Fruit fly (Drosophila melanogaster) whole organism, embryonic: ENCODE data around the gene CG1738.

Experiments
- B-H2 ChIP-seq: fragments of 200-800 bp; sonication (Bioruptor generic); optimal IDR thresholded peaks from 2 replicates; lab custom pipeline; 2018; ENCODE audit warnings: missing biosample characterization, mild to moderate bottlenecking, missing genetic modification characterization
- CG10654 ChIP-seq: fragments of 200-800 bp; sonication (Bioruptor generic); optimal IDR thresholded peaks from 2 replicates; lab custom pipeline; 2016; ENCODE audit warnings: missing biosample characterization, missing genetic modification characterization
- CG10959 ChIP-seq: fragments of 200-800 bp; sonication (Bioruptor generic); IDR thresholded peaks from 2 replicates; pipeline ENCODE4 v1.3.6; 2022; ENCODE audit warnings: missing biosample characterization, missing genetic modification characterization
- CG11085 ChIP-seq: fragments of 200-800 bp; sonication (Bioruptor generic); IDR thresholded peaks from 2 replicates; pipeline ENCODE4 v1.3.6; 2022; ENCODE audit warnings: missing biosample characterization, missing genetic modification characterization
- CG11560 ChIP-seq: fragments of 200-800 bp; sonication (Bioruptor generic); IDR thresholded peaks from 3 replicates; pipeline ENCODE4 v1.3.6; 2022; ENCODE audit warnings: missing biosample characterization, missing genetic modification characterization
- CG1233 ChIP-seq: fragments of 200-800 bp; sonication (Bioruptor generic); optimal IDR thresholded peaks from 4 replicates; lab custom pipeline; 2018; ENCODE audit warnings: missing biosample characterization, mild to moderate bottlenecking, missing genetic modification characterization
- CG13624 ChIP-seq: fragments of 200-800 bp; sonication (Bioruptor generic); optimal IDR thresholded peaks from 2 replicates; lab custom pipeline; 2016; ENCODE audit warnings: missing biosample characterization, missing genetic modification characterization
- CG1529 ChIP-seq: fragments of 200-800 bp; sonication (Bioruptor generic); optimal IDR thresholded peaks from 3 replicates; lab custom pipeline; 2018; ENCODE audit warnings: missing biosample characterization, missing genetic modification characterization
- CG15601 ChIP-seq: fragments of 200-800 bp; sonication (Bioruptor generic); optimal IDR thresholded peaks from 3 replicates; lab custom pipeline; 2019; ENCODE audit warnings: missing biosample characterization, mild to moderate bottlenecking, missing genetic modification characterization, moderate library complexity
- CG15696 ChIP-seq: fragments of 200-800 bp; sonication (Bioruptor generic); optimal IDR thresholded peaks from 2 replicates; lab custom pipeline; 2019; ENCODE audit warnings: missing biosample characterization, mild to moderate bottlenecking, missing genetic modification characterization, moderate library complexity
- CG17186 ChIP-seq: fragments of 200-800 bp; sonication (Bioruptor generic); optimal IDR thresholded peaks from 3 replicates; lab custom pipeline; 2017; ENCODE audit warnings: missing biosample characterization, missing genetic modification reagents, missing genetic modification characterization
- CG17361 ChIP-seq: fragments of 200-800 bp; sonication (Bioruptor generic); IDR thresholded peaks from 3 replicates; pipeline ENCODE4 v1.3.6; 2022; ENCODE audit warnings: missing biosample characterization, missing genetic modification characterization
- CG17802 ChIP-seq: fragments of 200-800 bp; sonication (Bioruptor generic); optimal IDR thresholded peaks from 2 replicates; lab custom pipeline; 2018; ENCODE audit warnings: missing biosample characterization, mild to moderate bottlenecking, missing genetic modification characterization, moderate library complexity
- CG1792 ChIP-seq: fragments of 200-800 bp; sonication (Bioruptor generic); optimal IDR thresholded peaks from 2 replicates; lab custom pipeline; 2016; ENCODE audit warnings: missing biosample characterization, missing genetic modification characterization
- CG2116 ChIP-seq: fragments of 200-800 bp; sonication (Bioruptor generic); optimal IDR thresholded peaks from 3 replicates; lab custom pipeline; 2018; ENCODE audit warnings: missing biosample characterization, mild to moderate bottlenecking, missing genetic modification characterization
- CG3163 ChIP-seq: fragments of 200-800 bp; sonication (Bioruptor generic); optimal IDR thresholded peaks from 3 replicates; lab custom pipeline; 2016; ENCODE audit warnings: missing biosample characterization, missing genetic modification characterization
- CG32772 ChIP-seq: fragments of 200-800 bp; sonication (Bioruptor generic); IDR thresholded peaks from 2 replicates; pipeline ENCODE4 v1.3.6; 2022; ENCODE audit warnings: missing biosample characterization, missing genetic modification characterization
- CG3847 ChIP-seq: fragments of 200-800 bp; sonication (Bioruptor generic); IDR thresholded peaks from 2 replicates; pipeline ENCODE4 v1.3.6; 2022; ENCODE audit warnings: missing biosample characterization, missing genetic modification characterization
- CG5953 ChIP-seq: fragments of 200-800 bp; sonication (Bioruptor generic); IDR thresholded peaks from 2 replicates; pipeline ENCODE4 v1.3.6; 2022; ENCODE audit warnings: missing biosample characterization, missing genetic modification characterization
- CG6683 ChIP-seq: fragments of 200-800 bp; sonication (Bioruptor generic); optimal IDR thresholded peaks from 2 replicates; lab custom pipeline; 2017; ENCODE audit warnings: missing biosample characterization, mild to moderate bottlenecking, missing genetic modification characterization, missing genetic modification reagents
- CG6791 ChIP-seq: fragments of 200-800 bp; sonication (Bioruptor generic); IDR thresholded peaks from 3 replicates; pipeline ENCODE4 v1.3.6; 2022; ENCODE audit warnings: missing biosample characterization, missing genetic modification characterization; ENCODE audit not compliant: partially characterized antibody
- CHES-1-like ChIP-seq: fragments of 200-800 bp; sonication (Bioruptor generic); optimal IDR thresholded peaks from 2 replicates; lab custom pipeline; 2016; ENCODE audit warnings: missing biosample characterization, missing genetic modification characterization
- D ChIP-seq, 2 experiments: fragments of 200-800 bp in 1 of 2; fragments of >200 bp in 1 of 2; sonication (Bioruptor generic) in 1 of 2; optimal IDR thresholded peaks; 2 replicates in 1 of 2; 3 replicates in 1 of 2; lab custom pipeline; 2017; ENCODE audit warnings: mild to moderate bottlenecking in 1 of 2, missing biosample characterization in 1 of 2, missing genetic modification characterization in 1 of 2, missing genetic modification reagents in 1 of 2
- Gug ChIP-seq: fragments of 200-800 bp; sonication (Bioruptor generic); IDR thresholded peaks from 4 replicates; pipeline ENCODE4 v1.3.6; 2022; ENCODE audit warnings: missing biosample characterization, missing genetic modification characterization
- HHEX ChIP-seq: fragments of 200-800 bp; sonication (Bioruptor generic); optimal IDR thresholded peaks from 3 replicates; lab custom pipeline; 2017; ENCODE audit warnings: missing biosample characterization, mild to moderate bottlenecking, missing genetic modification characterization, missing genetic modification reagents
- HLH4C ChIP-seq: fragments of 200-800 bp; sonication (Bioruptor generic); IDR thresholded peaks from 3 replicates; pipeline ENCODE4 v1.3.6; 2022; ENCODE audit warnings: missing biosample characterization, missing genetic modification characterization; ENCODE audit not compliant: partially characterized antibody
- Max ChIP-seq: fragments of 200-800 bp; sonication (Bioruptor generic); optimal IDR thresholded peaks from 2 replicates; lab custom pipeline; 2016; ENCODE audit warnings: missing biosample characterization, mild to moderate bottlenecking, missing genetic modification characterization
- Nf-YC ChIP-seq: fragments of 200-800 bp; optimal IDR thresholded peaks from 3 replicates; lab custom pipeline; 2019; ENCODE audit warnings: missing biosample characterization, mild to moderate bottlenecking, missing genetic modification characterization, moderate library complexity
- NfI ChIP-seq: fragments of 200-800 bp; sonication (Bioruptor generic); optimal IDR thresholded peaks from 3 replicates; lab custom pipeline; 2018; ENCODE audit warnings: missing biosample characterization, mild to moderate bottlenecking, missing genetic modification characterization, moderate library complexity
- Trl ChIP-seq, 3 experiments: fragments of >200 bp in 2 of 3; fragments of 200-800 bp in 1 of 3; sonication (Bioruptor generic) in 1 of 3; optimal IDR thresholded peaks; 2 replicates in 1 of 3; 3 replicates in 2 of 3; lab custom pipeline; 2016 to 2017; ENCODE audit warnings: missing biosample characterization in 1 of 3, missing genetic modification characterization in 1 of 3
- ap ChIP-seq: fragments of 200-800 bp; sonication (Bioruptor generic); IDR thresholded peaks from 2 replicates; pipeline ENCODE4 v1.3.6; 2022; ENCODE audit warnings: missing biosample characterization, missing genetic modification characterization
- cato ChIP-seq: fragments of 200-800 bp; sonication (Bioruptor generic); optimal IDR thresholded peaks from 2 replicates; lab custom pipeline; 2016; ENCODE audit warnings: missing biosample characterization, missing genetic modification characterization, borderline replicate concordance
- dimm ChIP-seq: fragments of 200-800 bp; sonication (Bioruptor generic); IDR thresholded peaks from 2 replicates; pipeline ENCODE4 v1.3.6; 2022; ENCODE audit warnings: missing biosample characterization, missing genetic modification characterization
- ken ChIP-seq: fragments of 200-800 bp; sonication (Bioruptor generic); IDR thresholded peaks from 3 replicates; pipeline ENCODE4 v1.3.6; 2022; ENCODE audit warnings: missing biosample characterization, missing genetic modification characterization
- pan ChIP-seq, 4 experiments: fragments of >200 bp in 3 of 4; fragments of 200-800 bp in 1 of 4; sonication (Bioruptor generic) in 1 of 4; optimal IDR thresholded peaks in 3 of 4; IDR thresholded peaks in 1 of 4; 2 replicates each; pipeline versions ENCODE4 v1.3.6 to Lab custom; 2017 to 2022; ENCODE audit warnings: missing biosample characterization in 2 of 4, missing genetic modification characterization in 2 of 4, mixed read lengths in 1 of 4
- pb ChIP-seq: fragments of 200-800 bp; sonication (Bioruptor generic); optimal IDR thresholded peaks from 3 replicates; lab custom pipeline; 2016; ENCODE audit warnings: missing biosample characterization, missing genetic modification characterization
- phol ChIP-seq: fragments of 200-800 bp; sonication (Bioruptor generic); optimal IDR thresholded peaks from 3 replicates; lab custom pipeline; 2018; ENCODE audit warnings: missing biosample characterization, mild to moderate bottlenecking, missing genetic modification characterization, moderate library complexity
- scrt ChIP-seq: fragments of 200-800 bp; sonication (Bioruptor generic); optimal IDR thresholded peaks from 2 replicates; lab custom pipeline; 2018; ENCODE audit warnings: missing biosample characterization, mild to moderate bottlenecking, missing genetic modification characterization, moderate library complexity
- sim ChIP-seq: fragments of 200-800 bp; sonication (Bioruptor generic); IDR thresholded peaks from 2 replicates; pipeline ENCODE4 v1.3.6; 2022; ENCODE audit warnings: missing biosample characterization, missing genetic modification characterization
- slbo ChIP-seq: fragments of 200-800 bp; sonication (Bioruptor generic); IDR thresholded peaks from 2 replicates; pipeline ENCODE4 v1.3.6; 2022; ENCODE audit warnings: missing biosample characterization, missing genetic modification characterization
- sr ChIP-seq: fragments of 200-800 bp; sonication (Bioruptor generic); IDR thresholded peaks from 3 replicates; pipeline ENCODE4 v1.3.6; 2022; ENCODE audit warnings: missing biosample characterization, missing genetic modification characterization
- sug ChIP-seq: fragments of 200-800 bp; optimal IDR thresholded peaks from 2 replicates; lab custom pipeline; 2019; ENCODE audit warnings: missing biosample characterization, mild to moderate bottlenecking, missing genetic modification characterization, moderate library complexity
- tap ChIP-seq: fragments of 200-800 bp; optimal IDR thresholded peaks from 3 replicates; lab custom pipeline; 2019; ENCODE audit warnings: missing biosample characterization, mild to moderate bottlenecking, missing genetic modification characterization, moderate library complexity
- trem ChIP-seq: fragments of 200-800 bp; optimal IDR thresholded peaks from 3 replicates; lab custom pipeline; 2019; ENCODE audit warnings: missing biosample characterization, mild to moderate bottlenecking, missing genetic modification characterization, moderate library complexity
- usp ChIP-seq: fragments of >200 bp; optimal IDR thresholded peaks from 2 replicates; lab custom pipeline; 2017; ENCODE audit warnings: missing biosample characterization, missing genetic modification characterization
- vfl ChIP-seq: fragments of 200-800 bp; sonication (Bioruptor generic); optimal IDR thresholded peaks from 2 replicates; lab custom pipeline; 2016; ENCODE audit warnings: missing biosample characterization, missing genetic modification characterization
- wek ChIP-seq: fragments of 200-800 bp; sonication (Bioruptor generic); optimal IDR thresholded peaks from 3 replicates; lab custom pipeline; 2018; ENCODE audit warnings: missing biosample characterization, mild to moderate bottlenecking, missing genetic modification characterization, moderate library complexity
- zen ChIP-seq: fragments of 200-800 bp; sonication (Bioruptor generic); optimal IDR thresholded peaks from 3 replicates; lab custom pipeline; 2018; ENCODE audit warnings: missing biosample characterization, mild to moderate bottlenecking, missing genetic modification characterization, moderate library complexity

CG1738 gene

DNA sequence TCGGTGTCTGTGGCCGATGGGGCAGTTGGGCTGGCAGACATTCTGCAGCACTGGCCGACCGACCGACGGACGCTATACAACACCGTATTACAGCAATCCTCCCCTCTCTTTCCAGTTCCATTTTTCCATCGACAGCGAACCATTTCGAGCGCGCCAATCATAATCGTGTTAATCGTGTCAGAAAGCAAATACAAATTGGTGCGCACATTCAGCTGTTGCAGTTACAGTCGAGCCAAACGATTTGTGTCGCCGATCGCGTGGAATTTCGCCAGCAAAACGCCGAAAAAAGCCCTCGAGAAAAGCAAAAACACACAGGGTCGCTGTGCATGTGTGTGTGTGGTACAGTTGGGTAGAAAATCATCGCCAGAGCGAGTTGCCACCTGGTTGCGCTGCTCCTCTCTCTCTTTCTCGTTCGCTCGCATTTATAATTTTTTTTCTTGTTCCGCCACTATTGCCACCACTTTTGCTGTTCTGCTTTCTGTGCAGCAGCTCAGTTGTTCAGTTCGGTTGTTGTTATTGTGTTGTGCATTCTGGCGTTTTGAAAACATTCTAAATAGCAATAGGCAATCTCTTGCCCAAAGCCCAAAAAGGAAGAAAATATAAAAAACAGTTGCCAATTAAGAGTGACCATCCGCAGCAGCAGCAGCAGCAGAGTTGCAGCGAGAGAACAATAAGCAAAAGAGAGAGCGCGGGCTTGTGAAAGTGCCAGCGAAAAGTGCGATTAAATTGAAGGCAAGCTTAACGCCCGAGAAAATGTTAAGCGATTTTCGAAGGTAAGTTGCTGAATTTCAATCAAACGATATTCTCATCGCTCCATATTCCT is 1.9 kb downstream of the CG1738 start, which contains the start of gene CG1737 (continued):
- no peak for TF ChIP-seq CG3163
- no peak for TF ChIP-seq CG1792 (GFP tag; lab: Kevin White, UChicago)
- TF ChIP-seq CG5953 (GFP tag; lab: Robert Waterston, UW), result no peak
- TF ChIP-seq CHES-1-like (GFP tag; lab: Kevin White, UChicago), result no peak
- TF ChIP-seq CG11085 (GFP tag; lab: Robert Waterston, UW), result no peak
- TF ChIP-seq pan (optimal IDR thresholded peaks at IDR 0.05; lab: Kevin White, UChicago), result no peak
- TF ChIP-seq pan (GFP tag; optimal IDR thresholded peaks at IDR 0.05 in 1 of 2, IDR thresholded peaks at IDR 0.05 in 1 of 2), result no peak
- no peak for TF ChIP-seq vfl (GFP tag; lab: Kevin White, UChicago)
- no peak for TF ChIP-seq CG1529 (GFP tag; lab: Kevin White, UChicago)
- TF ChIP-seq HHEX (GFP tag; lab: Kevin White, UChicago), result no peak
- no peak for TF ChIP-seq CG17186 (GFP tag; lab: Kevin White, UChicago)
- TF ChIP-seq CG11560 (tag; lab: Robert Waterston, UW), result no peak
- peak; percentile 35 for TF ChIP-seq sug (tag; lab: Kevin White, UChicago)
- no peak for TF ChIP-seq CG6791 (GFP tag; lab: Robert Waterston, UW)
- no peak for TF ChIP-seq CG15601 (tag; lab: Kevin White, UChicago)
- TF ChIP-seq HLH4C (GFP tag; lab: Robert Waterston, UW), result no peak
- TF ChIP-seq CG10959 (GFP tag; lab: Robert Waterston, UW), result no peak
- TF ChIP-seq CG32772 (GFP tag; lab: Robert Waterston, UW), result peak; percentile 66
- no peak for TF ChIP-seq CG1233 (GFP tag; lab: Kevin White, UChicago)
- no peak for TF ChIP-seq CG15696 (tag; lab: Kevin White, UChicago)
- no peak for TF ChIP-seq CG17802 (tag; lab: Kevin White, UChicago)
- TF ChIP-seq trem, result no peak
- no peak for TF ChIP-seq sim (GFP tag; lab: Robert Waterston, UW)
- peak; percentile 7 for TF ChIP-seq CG13624
- TF ChIP-seq CG6683 (GFP tag; lab: Kevin White, UChicago), result no peak
- no peak for TF ChIP-seq wek (GFP tag; lab: Kevin White, UChicago)
- TF ChIP-seq sr (GFP tag; lab: Robert Waterston, UW), result no peak
- peak; percentile 64 for TF ChIP-seq slbo (GFP tag; lab: Robert Waterston, UW)
- TF ChIP-seq ap (GFP tag; lab: Robert Waterston, UW), result no peak
- TF ChIP-seq CG3847 (GFP tag; lab: Robert Waterston, UW), result 0 out of 2 replicates have a peak, but pooled peaks have one; percentile 7
- TF ChIP-seq B-H2, result no peak
- peak; percentile 67 for TF ChIP-seq CG2116 (GFP tag; lab: Kevin White, UChicago)
- TF ChIP-seq NfI (GFP tag; lab: Kevin White, UChicago), result peak; percentile 17
- no peak for TF ChIP-seq usp (GFP tag; lab: Kevin White, UChicago)
- no peak for TF ChIP-seq zen (tag; lab: Kevin White, UChicago)
- no peak for TF ChIP-seq Max (GFP tag; lab: Kevin White, UChicago)
- no peak for TF ChIP-seq tap (tag; lab: Kevin White, UChicago)
- peak; percentile 7 for TF ChIP-seq scrt (GFP tag; lab: Kevin White, UChicago)
- no peak for TF ChIP-seq pb
- no peak for TF ChIP-seq cato (GFP tag; lab: Kevin White, UChicago)
- peak; percentile 28 to 72 for TF ChIP-seq Trl (optimal IDR thresholded peaks at IDR 0.05; lab: Kevin White, UChicago)
- TF ChIP-seq Trl (GFP tag; optimal IDR thresholded peaks at IDR 0.05; lab: Kevin White, UChicago), result no peak
- peak; percentile 80 for TF ChIP-seq D (optimal IDR thresholded peaks at IDR 0.05; lab: Kevin White, UChicago)
- no peak for TF ChIP-seq D (GFP tag; optimal IDR thresholded peaks at IDR 0.05; lab: Kevin White, UChicago)
- peak; percentile 34 for TF ChIP-seq Nf-YC (tag; lab: Kevin White, UChicago)
- no peak for TF ChIP-seq phol (tag; lab: Kevin White, UChicago)
- TF ChIP-seq dimm (GFP tag; lab: Robert Waterston, UW), result no peak
- no peak for TF ChIP-seq CG17361 (GFP tag; lab: Robert Waterston, UW)
- TF ChIP-seq Gug, result no peak
- peak; percentile 47; the same call in 1 of the 3 replicates for TF ChIP-seq ken (GFP tag; lab: Robert Waterston, UW)
- TF ChIP-seq CG10654 (GFP tag; lab: Kevin White, UChicago), result no peak
